Worm (Caenorhabditis elegans) whole organism, L2 larva: ENCODE data around the gene set-15.

Experiments
- Y55F3AM.14 ChIP-seq: fragments of 200-800 bp; sonication (Bioruptor generic); optimal IDR thresholded peaks from 2 replicates; lab custom pipeline; 2018; ENCODE audit warnings: mild to moderate bottlenecking, missing genetic modification characterization, missing compliant biosample characterization
- ZK546.5 ChIP-seq: sonication (generic microtip); optimal IDR thresholded peaks from 2 replicates; lab custom pipeline; 2017; ENCODE audit warnings: missing biosample characterization, missing genetic modification characterization
- aly-2 ChIP-seq: fragments of 150-350 bp; optimal IDR thresholded peaks from 2 replicates; lab custom pipeline; 2014; ENCODE audit warnings: missing biosample characterization, missing genetic modification characterization
- ama-1 ChIP-seq: fragments of 150-350 bp; optimal IDR thresholded peaks from 2 replicates; lab custom pipeline; 2018; ENCODE audit warnings: inconsistent platforms
- blmp-1 ChIP-seq: sonication (generic microtip); optimal IDR thresholded peaks from 2 replicates; lab custom pipeline; 2017; ENCODE audit warnings: missing genetic modification characterization, mild to moderate bottlenecking, missing compliant biosample characterization, antibody characterized with exemption, moderate library complexity; ENCODE audit not compliant: insufficient read depth
- ceh-16 ChIP-seq: fragments of 150-350 bp; optimal IDR thresholded peaks from 2 replicates; lab custom pipeline; 2014; ENCODE audit warnings: missing biosample characterization, missing genetic modification characterization
- ceh-82 ChIP-seq: fragments of 150-350 bp; optimal IDR thresholded peaks from 2 replicates; lab custom pipeline; 2014; ENCODE audit warnings: missing biosample characterization, missing genetic modification characterization
- crh-2 ChIP-seq: sonication (generic microtip); optimal IDR thresholded peaks from 2 replicates; lab custom pipeline; 2017; ENCODE audit warnings: missing biosample characterization, missing genetic modification characterization
- dmd-4 ChIP-seq: sonication (generic microtip); optimal IDR thresholded peaks from 2 replicates; lab custom pipeline; 2017; ENCODE audit warnings: missing biosample characterization, missing genetic modification characterization
- elt-3 ChIP-seq: sonication (generic microtip); optimal IDR thresholded peaks from 2 replicates; lab custom pipeline; 2017; ENCODE audit warnings: missing biosample characterization, missing genetic modification characterization
- fos-1 ChIP-seq: fragments of 150-350 bp; optimal IDR thresholded peaks from 2 replicates; lab custom pipeline; 2014; ENCODE audit warnings: missing biosample characterization, missing genetic modification characterization
- gmeb-1 ChIP-seq: fragments of 150-350 bp; optimal IDR thresholded peaks from 2 replicates; lab custom pipeline; 2014; ENCODE audit warnings: missing biosample characterization, missing genetic modification characterization
- lin-13 ChIP-seq: fragments of 150-350 bp; optimal IDR thresholded peaks from 2 replicates; lab custom pipeline; 2014; ENCODE audit warnings: missing biosample characterization, missing genetic modification reagents, missing genetic modification characterization
- lin-39 ChIP-seq: fragments of 150-350 bp; optimal IDR thresholded peaks from 2 replicates; lab custom pipeline; 2014; ENCODE audit warnings: missing biosample characterization, missing genetic modification reagents, missing genetic modification characterization
- lsy-2 ChIP-seq, 2 experiments: fragments of 150-350 bp in 1 of 2; sonication (generic microtip) in 1 of 2; optimal IDR thresholded peaks; 2 replicates each; lab custom pipeline; 2014 to 2017; ENCODE audit warnings: missing biosample characterization in 2 of 2, missing genetic modification characterization in 2 of 2
- mdl-1 ChIP-seq, 2 experiments: fragments of 150-350 bp in 1 of 2; sonication (generic microtip) in 1 of 2; optimal IDR thresholded peaks; 2 replicates each; lab custom pipeline; 2017; ENCODE audit warnings: missing biosample characterization in 2 of 2, missing genetic modification characterization in 2 of 2
- nhr-10 ChIP-seq: sonication (generic microtip); optimal IDR thresholded peaks from 2 replicates; lab custom pipeline; 2017; ENCODE audit warnings: missing biosample characterization, missing genetic modification characterization
- nhr-11 ChIP-seq: fragments of 150-350 bp; optimal IDR thresholded peaks from 2 replicates; lab custom pipeline; 2014; ENCODE audit warnings: missing biosample characterization, missing genetic modification characterization
- nhr-21 ChIP-seq: fragments of 150-350 bp; optimal IDR thresholded peaks from 2 replicates; lab custom pipeline; 2014; ENCODE audit warnings: missing biosample characterization, missing genetic modification characterization
- nhr-23 ChIP-seq: fragments of 150-350 bp; optimal IDR thresholded peaks from 2 replicates; lab custom pipeline; 2014; ENCODE audit warnings: missing biosample characterization, missing genetic modification reagents, missing genetic modification characterization
- nhr-237 ChIP-seq: fragments of 150-350 bp; optimal IDR thresholded peaks from 2 replicates; lab custom pipeline; 2014; ENCODE audit warnings: missing biosample characterization, missing genetic modification characterization
- nhr-25 ChIP-seq: fragments of 150-350 bp; sonication (generic microtip); optimal IDR thresholded peaks from 3 replicates; lab custom pipeline; 2014; ENCODE audit warnings: missing biosample characterization, missing genetic modification characterization
- nhr-6 ChIP-seq: fragments of 150-350 bp; optimal IDR thresholded peaks from 2 replicates; lab custom pipeline; 2014; ENCODE audit warnings: missing biosample characterization, missing genetic modification characterization
- nhr-77 ChIP-seq: fragments of 150-350 bp; optimal IDR thresholded peaks from 2 replicates; lab custom pipeline; 2014; ENCODE audit warnings: missing biosample characterization, missing genetic modification characterization
- sem-4 ChIP-seq: fragments of 150-350 bp; optimal IDR thresholded peaks from 2 replicates; lab custom pipeline; 2014; ENCODE audit warnings: missing biosample characterization, missing genetic modification reagents, missing genetic modification characterization
- skn-1 ChIP-seq: sonication (generic microtip); optimal IDR thresholded peaks from 2 replicates; lab custom pipeline; 2017; ENCODE audit warnings: missing biosample characterization, missing genetic modification characterization
- snpc-4 ChIP-seq: fragments of 150-350 bp; optimal IDR thresholded peaks from 2 replicates; lab custom pipeline; 2014; ENCODE audit warnings: missing biosample characterization, missing genetic modification characterization
- unc-39 ChIP-seq: fragments of 150-350 bp; optimal IDR thresholded peaks from 2 replicates; lab custom pipeline; 2014; ENCODE audit warnings: missing biosample characterization, missing genetic modification characterization
- unc-55 ChIP-seq: fragments of 150-350 bp; sonication (generic microtip); optimal IDR thresholded peaks from 3 replicates; lab custom pipeline; 2014; ENCODE audit warnings: missing biosample characterization, missing genetic modification reagents, missing genetic modification characterization
- zag-1 ChIP-seq: fragments of 150-350 bp; optimal IDR thresholded peaks from 2 replicates; lab custom pipeline; 2014; ENCODE audit warnings: missing biosample characterization, missing genetic modification characterization
- ztf-4 ChIP-seq: fragments of 150-350 bp; optimal IDR thresholded peaks from 2 replicates; lab custom pipeline; 2014; ENCODE audit warnings: missing biosample characterization, missing genetic modification characterization

set-15 gene

ce11 chrIV:4780129-4780528, at the start of gene set-15:
set-15 (minus strand) TSS chrIV:4780229.
- TF ChIP-seq nhr-10 (tag; lab: Kevin White, UChicago) (no peak), dmd-4 (tag; lab: Kevin White, UChicago) (no peak), sem-4 (tag; lab: Kevin White, UChicago) (no peak), ama-1 (no peak), nhr-21 (no peak), nhr-25 (tag; lab: Kevin White, UChicago) (no peak), nhr-6 (tag; lab: Kevin White, UChicago) (no peak), lin-13 (GFP tag; lab: Kevin White, UChicago) (no peak), mdl-1 (tag; optimal IDR thresholded peaks at IDR 0.05; lab: Kevin White, UChicago) (no peak), lin-39 (no peak)

ce11 chrIV:4829641-4830040, 49.6 kb upstream of the set-15 start:
- no peak for TF ChIP-seq nhr-6 (tag; lab: Kevin White, UChicago)
- TF ChIP-seq unc-55 (GFP tag; lab: Kevin White, UChicago) = no peak
- TF ChIP-seq lsy-2 (tag; optimal IDR thresholded peaks at IDR 0.05; lab: Kevin White, UChicago) = no peak

ce11 chrIV:4827219-4827618, 47.2 kb upstream of the set-15 start, which contains the start of gene mpz-4:
mpz-4 (minus strand) TSS chrIV:4827319.
- TF ChIP-seq ZK546.5 (tag; lab: Kevin White, UChicago) (no peak), blmp-1 (no peak), sem-4 (tag; lab: Kevin White, UChicago) (no peak), ceh-16 (tag; lab: Kevin White, UChicago) (no peak), nhr-25 (tag; lab: Kevin White, UChicago) (no peak), unc-39 (tag; lab: Kevin White, UChicago) (no peak), unc-55 (GFP tag; lab: Kevin White, UChicago) (no peak), gmeb-1 (tag; lab: Kevin White, UChicago) (no peak), Y55F3AM.14 (GFP tag; lab: Kevin White, UChicago) (no peak)
- TF ChIP-seq, all 48 proteins: peak for 0

- TF ChIP-seq nhr-11 (tag; lab: Kevin White, UChicago) (no peak), ztf-4 (tag; lab: Kevin White, UChicago) (no peak), ceh-82 (tag; lab: Kevin White, UChicago) (no peak), ZK546.5 (tag; lab: Kevin White, UChicago) (no peak), nhr-77 (tag; lab: Kevin White, UChicago) (no peak), nhr-10 (tag; lab: Kevin White, UChicago) (no peak)
Observed at ce11 chrIV:4821843-4822242, 41.8 kb upstream of the set-15 start.

ce11 chrIV:4821054-4821453, 41.0 kb upstream of the set-15 start, which contains the start of gene H06H21.8:
H06H21.8 (minus strand) TSS chrIV:4821131.
- TF ChIP-seq gmeb-1 (tag; lab: Kevin White, UChicago) (peak; percentile 30), crh-2 (tag; lab: Kevin White, UChicago) (peak; percentile 42), fos-1 (tag; lab: Kevin White, UChicago) (peak; percentile 31), nhr-23 (tag; lab: Kevin White, UChicago) (no peak)

ce11 chrIV:4814185-4814584, 34.2 kb upstream of the set-15 start, which contains the start of gene srw-94:
srw-94 (plus strand) TSS chrIV:4814485.
- no peak for TF ChIP-seq skn-1
- no peak for TF ChIP-seq fos-1 (tag; lab: Kevin White, UChicago)
- no peak for TF ChIP-seq lin-13 (GFP tag; lab: Kevin White, UChicago)
- TF ChIP-seq nhr-23 (tag; lab: Kevin White, UChicago) = no peak
- no peak for TF ChIP-seq dmd-4 (tag; lab: Kevin White, UChicago)
- TF ChIP-seq ZK546.5 (tag; lab: Kevin White, UChicago) = no peak
- TF ChIP-seq blmp-1 = no peak
- no peak for TF ChIP-seq nhr-237 (tag; lab: Kevin White, UChicago)
- TF ChIP-seq elt-3 = no peak
- TF ChIP-seq ceh-82 (tag; lab: Kevin White, UChicago) = no peak

- no peak for TF ChIP-seq aly-2 (tag; lab: Kevin White, UChicago)
- TF ChIP-seq snpc-4 (tag; lab: Kevin White, UChicago) = no peak
- no peak for TF ChIP-seq nhr-25 (tag; lab: Kevin White, UChicago)
- TF ChIP-seq nhr-237 (tag; lab: Kevin White, UChicago) = no peak
- TF ChIP-seq nhr-10 (tag; lab: Kevin White, UChicago) = no peak
- no peak for TF ChIP-seq ztf-4 (tag; lab: Kevin White, UChicago)
- TF ChIP-seq zag-1 (tag; lab: Kevin White, UChicago) = no peak
Observed at ce11 chrIV:4811863-4812262, 31.8 kb upstream of the set-15 start, which contains the start of gene srw-95. srw-95 (plus strand) TSS chrIV:4812075.
